Comparison of ENCODE assay signal across 1 fruit fly cellular context in genomic region chr3R:5127790-5128243, dm6.
TF ChIP-seq lines count a peak whose summit lies in the region.

TSS of gene RabGGTa (plus strand) at chr3R:5128087.

TF ChIP-seq in whole organism, embryonic, 481 proteins besides CTCF, POLR2A, EP300 and RAD21 (continued from another document and continues in another):
- TF ChIP-seq Spps (tag; optimal IDR thresholded peaks at IDR 0.05; lab: Kevin White, UChicago) (peak; percentile 60), Ets97D (GFP tag; optimal IDR thresholded peaks at IDR 0.05; lab: Kevin White, UChicago) (peak; percentile 44), fd64A (GFP tag; optimal IDR thresholded peaks at IDR 0.05; lab: Kevin White, UChicago) (no peak), Atf6 (GFP tag; IDR thresholded peaks at IDR 0.05; lab: Robert Waterston, UW) (peak; percentile 76), CG31441 (GFP tag; IDR thresholded peaks at IDR 0.05; lab: Robert Waterston, UW) (peak; percentile 74), sqz (GFP tag; optimal IDR thresholded peaks at IDR 0.05; lab: Kevin White, UChicago) (peak; percentile 29), CG4707 (GFP tag; optimal IDR thresholded peaks at IDR 0.05; lab: Kevin White, UChicago) (peak; percentile 42), CG13775 (GFP tag; optimal IDR thresholded peaks at IDR 0.05; lab: Kevin White, UChicago) (peak; percentile 62), E2f2 (GFP tag; IDR thresholded peaks at IDR 0.05; lab: Robert Waterston, UW) (peak; percentile 39), CG8944 (GFP tag; optimal IDR thresholded peaks at IDR 0.05; lab: Kevin White, UChicago) (peak; percentile 28), jigr1 (GFP tag; IDR thresholded peaks at IDR 0.05; lab: Robert Waterston, UW) (no peak), Nf-YB (GFP tag; optimal IDR thresholded peaks at IDR 0.05; lab: Kevin White, UChicago) (peak; percentile 43), CG17186 (GFP tag; optimal IDR thresholded peaks at IDR 0.05; lab: Kevin White, UChicago) (no peak), oc (tag; optimal IDR thresholded peaks at IDR 0.05; lab: Kevin White, UChicago) (no peak), Nf-YA (GFP tag; IDR thresholded peaks at IDR 0.05; lab: Robert Waterston, UW) (0 out of 2 replicates have a peak, but pooled peaks have one; percentile 27), CG10366 (GFP tag; IDR thresholded peaks at IDR 0.05; lab: Robert Waterston, UW) (peak; percentile 63), Optix (GFP tag; IDR thresholded peaks at IDR 0.05; lab: Robert Waterston, UW) (no peak), CG5953 (GFP tag; IDR thresholded peaks at IDR 0.05; lab: Robert Waterston, UW) (peak; percentile 37; the same call in 1 of the 2 replicates), nerfin-1 (tag; optimal IDR thresholded peaks at IDR 0.05; lab: Kevin White, UChicago) (peak; percentile 57), seq (GFP tag; IDR thresholded peaks at IDR 0.05; lab: Robert Waterston, UW) (no peak), C15 (GFP tag; IDR thresholded peaks at IDR 0.05; lab: Robert Waterston, UW) (0 out of 3 replicates have a peak, but pooled peaks have one; percentile 41), Xrp1 (GFP tag; IDR thresholded peaks at IDR 0.05; lab: Robert Waterston, UW) (peak; percentile 79), CG2129 (GFP tag; IDR thresholded peaks at IDR 0.05; lab: Robert Waterston, UW; ENCODE audit: partially characterized antibody) (no peak), row (GFP tag; IDR thresholded peaks at IDR 0.05; lab: Robert Waterston, UW) (peak; percentile 82), Ets65A (GFP tag; lab: Kevin White, UChicago) (no peak), CG11456 (GFP tag; IDR thresholded peaks at IDR 0.05; lab: Robert Waterston, UW) (peak; percentile 77; the same call in 2 of the 3 replicates), Hr39 (optimal IDR thresholded peaks at IDR 0.05; lab: Kevin White, UChicago) (no peak), CG14014 (GFP tag; IDR thresholded peaks at IDR 0.05; lab: Robert Waterston, UW) (peak; percentile 78), ap (GFP tag; IDR thresholded peaks at IDR 0.05; lab: Robert Waterston, UW) (0 out of 2 replicates have a peak, but pooled peaks have one; percentile 12), CG8359 (GFP tag; optimal IDR thresholded peaks at IDR 0.05; lab: Kevin White, UChicago; ENCODE audit: borderline replicate concordance) (no peak), Gug (GFP tag; IDR thresholded peaks at IDR 0.05; lab: Robert Waterston, UW) (no peak), sim (GFP tag; IDR thresholded peaks at IDR 0.05; lab: Robert Waterston, UW) (no peak), wdn (GFP tag; IDR thresholded peaks at IDR 0.05; lab: Robert Waterston, UW) (0 out of 2 replicates have a peak, but pooled peaks have one; percentile 12), HLHmδ (GFP tag; optimal IDR thresholded peaks at IDR 0.05; lab: Kevin White, UChicago) (no peak), p53 (GFP tag; optimal IDR thresholded peaks at IDR 0.05; lab: Kevin White, UChicago) (no peak), ham (GFP tag; IDR thresholded peaks at IDR 0.05; lab: Robert Waterston, UW) (no peak), sc (optimal IDR thresholded peaks at IDR 0.05; lab: Kevin White, UChicago) (no peak), sc (GFP tag; optimal IDR thresholded peaks at IDR 0.05; lab: Kevin White, UChicago) (peak; percentile 13), CG3407 (GFP tag; optimal IDR thresholded peaks at IDR 0.05; lab: Kevin White, UChicago) (peak; percentile 27), CG11504 (tag; optimal IDR thresholded peaks at IDR 0.05; lab: Kevin White, UChicago) (no peak), Jarid2 (GFP tag; optimal IDR thresholded peaks at IDR 0.05; lab: Kevin White, UChicago) (peak; percentile 13), fd102C (GFP tag; optimal IDR thresholded peaks at IDR 0.05; lab: Kevin White, UChicago) (no peak), CG7556 (GFP tag; optimal IDR thresholded peaks at IDR 0.05; lab: Kevin White, UChicago) (peak; percentile 54), trem (tag; optimal IDR thresholded peaks at IDR 0.05; lab: Kevin White, UChicago) (peak; percentile 66), gsb (GFP tag; IDR thresholded peaks at IDR 0.05; lab: Robert Waterston, UW) (peak; percentile 59), Awh (GFP tag; IDR thresholded peaks at IDR 0.05; lab: Robert Waterston, UW) (no peak), dpn (GFP tag; optimal IDR thresholded peaks at IDR 0.05; lab: Kevin White, UChicago) (peak; percentile 41 to 53), scrt (GFP tag; optimal IDR thresholded peaks at IDR 0.05; lab: Kevin White, UChicago) (peak; percentile 9), Usf (GFP tag; optimal IDR thresholded peaks at IDR 0.05; lab: Kevin White, UChicago) (peak; percentile 26), CG8478 (optimal IDR thresholded peaks at IDR 0.05; lab: Kevin White, UChicago) (no peak), her (GFP tag; optimal IDR thresholded peaks at IDR 0.05; lab: Kevin White, UChicago) (no peak), CG34422 (GFP tag; IDR thresholded peaks at IDR 0.05; lab: Robert Waterston, UW) (peak; percentile 66; the same call in 2 of the 3 replicates), Pdp1 (GFP tag; optimal IDR thresholded peaks at IDR 0.05; lab: Kevin White, UChicago) (peak; percentile 45 to 48), pho (GFP tag; optimal IDR thresholded peaks at IDR 0.05; lab: Kevin White, UChicago) (peak; percentile 69), bigmax (GFP tag; optimal IDR thresholded peaks at IDR 0.05; lab: Kevin White, UChicago) (no peak), lov (optimal IDR thresholded peaks at IDR 0.05; lab: Kevin White, UChicago) (no peak), lov (GFP tag; IDR thresholded peaks at IDR 0.05; lab: Robert Waterston, UW) (0 out of 3 replicates have a peak, but pooled peaks have one; percentile 19), Dfd (GFP tag; optimal IDR thresholded peaks at IDR 0.05; lab: Kevin White, UChicago) (no peak), CG4282 (GFP tag; optimal IDR thresholded peaks at IDR 0.05; lab: Kevin White, UChicago) (no peak), Hr51 (GFP tag; optimal IDR thresholded peaks at IDR 0.05; lab: Kevin White, UChicago) (peak; percentile 41 to 75), CG6791 (GFP tag; IDR thresholded peaks at IDR 0.05; lab: Robert Waterston, UW; ENCODE audit: partially characterized antibody) (no peak), zen (tag; optimal IDR thresholded peaks at IDR 0.05; lab: Kevin White, UChicago) (peak; percentile 57), pros (GFP tag; optimal IDR thresholded peaks at IDR 0.05; lab: Kevin White, UChicago) (no peak), gt (GFP tag; IDR thresholded peaks at IDR 0.05; lab: Robert Waterston, UW) (no peak), Meics (GFP tag; optimal IDR thresholded peaks at IDR 0.05; lab: Kevin White, UChicago) (peak; percentile 74), D (optimal IDR thresholded peaks at IDR 0.05; lab: Kevin White, UChicago) (no peak), D (GFP tag; optimal IDR thresholded peaks at IDR 0.05; lab: Kevin White, UChicago) (peak; percentile 57), CG11560 (tag; IDR thresholded peaks at IDR 0.05; lab: Robert Waterston, UW) (no peak), CG30431 (GFP tag; optimal IDR thresholded peaks at IDR 0.05; lab: Kevin White, UChicago) (peak; percentile 7), YL-1 (GFP tag; optimal IDR thresholded peaks at IDR 0.05; lab: Kevin White, UChicago) (peak; percentile 85), CG11085 (GFP tag; IDR thresholded peaks at IDR 0.05; lab: Robert Waterston, UW) (peak; percentile 61), pb (GFP tag; optimal IDR thresholded peaks at IDR 0.05; lab: Kevin White, UChicago) (no peak), jing (GFP tag; optimal IDR thresholded peaks at IDR 0.05; lab: Kevin White, UChicago) (peak; percentile 39), lmd (GFP tag; IDR thresholded peaks at IDR 0.05; lab: Robert Waterston, UW) (peak; percentile 73), CG8281 (tag; optimal IDR thresholded peaks at IDR 0.05; lab: Kevin White, UChicago) (peak; percentile 31), dati (GFP tag; IDR thresholded peaks at IDR 0.05; lab: Robert Waterston, UW) (no peak), TFAM (GFP tag; optimal IDR thresholded peaks at IDR 0.05; lab: Kevin White, UChicago) (no peak), cwo (GFP tag; optimal IDR thresholded peaks at IDR 0.05; lab: Kevin White, UChicago) (peak; percentile 12), CG1603 (tag; optimal IDR thresholded peaks at IDR 0.05; lab: Kevin White, UChicago) (peak; percentile 67), Atf3 (GFP tag; optimal IDR thresholded peaks at IDR 0.05; lab: Kevin White, UChicago) (peak; percentile 58), vnd (GFP tag; IDR thresholded peaks at IDR 0.05; lab: Robert Waterston, UW; ENCODE audit: partially characterized antibody) (no peak), CG43689 (GFP tag; IDR thresholded peaks at IDR 0.05; lab: Robert Waterston, UW) (no peak), Ravus (GFP tag; IDR thresholded peaks at IDR 0.05; lab: Robert Waterston, UW) (peak; percentile 24; the same call in 1 of the 2 replicates), nau (GFP tag; optimal IDR thresholded peaks at IDR 0.05; lab: Kevin White, UChicago) (peak; percentile 14), tll (GFP tag; optimal IDR thresholded peaks at IDR 0.05; lab: Kevin White, UChicago) (no peak), Mad (GFP tag; optimal IDR thresholded peaks at IDR 0.05; lab: Kevin White, UChicago) (no peak), CG11696 (GFP tag; IDR thresholded peaks at IDR 0.05; lab: Robert Waterston, UW) (no peak), CG16863 (GFP tag; optimal IDR thresholded peaks at IDR 0.05; lab: Kevin White, UChicago) (peak; percentile 3), dysf (GFP tag; IDR thresholded peaks at IDR 0.05; lab: Robert Waterston, UW) (peak; percentile 78), Tbp (GFP tag; optimal IDR thresholded peaks at IDR 0.05; lab: Kevin White, UChicago) (no peak), ewg (GFP tag; optimal IDR thresholded peaks at IDR 0.05; lab: Kevin White, UChicago) (peak; percentile 39), HLH3B (GFP tag; IDR thresholded peaks at IDR 0.05; lab: Robert Waterston, UW) (peak; percentile 50; the same call in 1 of the 2 replicates), vvl (GFP tag; IDR thresholded peaks at IDR 0.05; lab: Robert Waterston, UW) (peak; percentile 87), pzg (GFP tag; optimal IDR thresholded peaks at IDR 0.05; lab: Kevin White, UChicago) (peak; percentile 52), CG10462 (GFP tag; optimal IDR thresholded peaks at IDR 0.05; lab: Kevin White, UChicago) (peak; percentile 4), CG4424 (GFP tag; optimal IDR thresholded peaks at IDR 0.05; lab: Kevin White, UChicago) (peak; percentile 57), CG2875 (GFP tag; optimal IDR thresholded peaks at IDR 0.05; lab: Kevin White, UChicago) (peak; percentile 5), CG12071 (GFP tag; optimal IDR thresholded peaks at IDR 0.05; lab: Kevin White, UChicago) (peak; percentile 31), CG42726 (GFP tag; IDR thresholded peaks at IDR 0.05; lab: Robert Waterston, UW; ENCODE audit: partially characterized antibody) (no peak), CG8924 (tag; optimal IDR thresholded peaks at IDR 0.05; lab: Kevin White, UChicago) (peak; percentile 77), Hr78 (GFP tag; optimal IDR thresholded peaks at IDR 0.05; lab: Kevin White, UChicago) (no peak), kay (GFP tag; optimal IDR thresholded peaks at IDR 0.05; lab: Kevin White, UChicago) (peak; percentile 57), CG16779 (GFP tag; IDR thresholded peaks at IDR 0.05; lab: Robert Waterston, UW) (no peak), CG3995 (GFP tag; optimal IDR thresholded peaks at IDR 0.05; lab: Kevin White, UChicago) (no peak), D19B (GFP tag; optimal IDR thresholded peaks at IDR 0.05; lab: Kevin White, UChicago) (no peak), ash1 (GFP tag; optimal IDR thresholded peaks at IDR 0.05; lab: Kevin White, UChicago) (no peak), mirr (GFP tag; optimal IDR thresholded peaks at IDR 0.05; lab: Kevin White, UChicago) (no peak), chm (GFP tag; IDR thresholded peaks at IDR 0.05; lab: Robert Waterston, UW) (no peak), Kr (GFP tag; optimal IDR thresholded peaks at IDR 0.05; lab: Kevin White, UChicago) (no peak), Myb (GFP tag; optimal IDR thresholded peaks at IDR 0.05; lab: Kevin White, UChicago) (peak; percentile 13), eyg (GFP tag; optimal IDR thresholded peaks at IDR 0.05; lab: Kevin White, UChicago) (peak; percentile 19), CG13123 (GFP tag; optimal IDR thresholded peaks at IDR 0.05; lab: Kevin White, UChicago) (no peak), ERR (GFP tag; optimal IDR thresholded peaks at IDR 0.05; lab: Kevin White, UChicago) (no peak), CG2199 (GFP tag; IDR thresholded peaks at IDR 0.05; lab: Robert Waterston, UW) (0 out of 3 replicates have a peak, but pooled peaks have one; percentile 16), CG1832 (GFP tag; optimal IDR thresholded peaks at IDR 0.05; lab: Kevin White, UChicago) (no peak), CG6175 (GFP tag; IDR thresholded peaks at IDR 0.05; lab: Robert Waterston, UW) (0 out of 3 replicates have a peak, but pooled peaks have one; percentile 9), ssp (GFP tag; IDR thresholded peaks at IDR 0.05; lab: Robert Waterston, UW) (peak; percentile 40), trh (GFP tag; optimal IDR thresholded peaks at IDR 0.05; lab: Kevin White, UChicago) (peak; percentile 5), NK7.1 (GFP tag; optimal IDR thresholded peaks at IDR 0.05; lab: Kevin White, UChicago) (no peak), Doc3 (GFP tag; IDR thresholded peaks at IDR 0.05; lab: Robert Waterston, UW; ENCODE audit: partially characterized antibody) (no peak), Dip3 (GFP tag; optimal IDR thresholded peaks at IDR 0.05; lab: Kevin White, UChicago) (peak; percentile 57), CG10979 (tag; optimal IDR thresholded peaks at IDR 0.05; lab: Kevin White, UChicago) (peak; percentile 70), eve (GFP tag; optimal IDR thresholded peaks at IDR 0.05; lab: Kevin White, UChicago) (no peak), CG9817 (tag; optimal IDR thresholded peaks at IDR 0.05; lab: Kevin White, UChicago) (peak; percentile 70), CG2889 (GFP tag; IDR thresholded peaks at IDR 0.05; lab: Robert Waterston, UW) (peak; percentile 67; the same call in 2 of the 3 replicates), Ada2b (GFP tag; IDR thresholded peaks at IDR 0.05; lab: Robert Waterston, UW) (peak; percentile 73), Dip2 (GFP tag; IDR thresholded peaks at IDR 0.05; lab: Robert Waterston, UW) (no peak), sens (GFP tag; lab: Kevin White, UChicago) (peak; percentile 96), hb (GFP tag; IDR thresholded peaks at IDR 0.05; lab: Robert Waterston, UW; ENCODE audit: partially characterized antibody) (no peak), yki (optimal IDR thresholded peaks at IDR 0.05; lab: Kevin White, UChicago) (no peak), chinmo (GFP tag; IDR thresholded peaks at IDR 0.05; lab: Robert Waterston, UW; ENCODE audit: partially characterized antibody) (no peak), CHES-1-like (GFP tag; optimal IDR thresholded peaks at IDR 0.05; lab: Kevin White, UChicago) (peak; percentile 69), CG30403 (GFP tag; optimal IDR thresholded peaks at IDR 0.05; lab: Kevin White, UChicago) (peak; percentile 75)
